Fruit fly (Drosophila melanogaster): Measurements from ENCODE around the gene CG15036.

dm6 chrX:7432393-7432792 is 7.8 kb upstream of the CG15036 start:
- no peak for TF ChIP-seq CG4318 (GFP tag; optimal IDR thresholded peaks at IDR 0.05)
- no peak for TF ChIP-seq OdsH (GFP tag; optimal IDR thresholded peaks at IDR 0.05)
- no peak for TF ChIP-seq Hr38 (GFP tag; optimal IDR thresholded peaks at IDR 0.05)
- TF ChIP-seq CG10669 (GFP tag; optimal IDR thresholded peaks at IDR 0.05): no peak
- no peak for TF ChIP-seq topi (GFP tag; optimal IDR thresholded peaks at IDR 0.05)
- TF ChIP-seq svp (GFP tag): no peak
- TF ChIP-seq CG31627 (GFP tag; optimal IDR thresholded peaks at IDR 0.05): no peak
- no peak for TF ChIP-seq CG6792 (GFP tag; optimal IDR thresholded peaks at IDR 0.05)
- no peak for TF ChIP-seq CG16779 (tag; optimal IDR thresholded peaks at IDR 0.05)
- no peak for TF ChIP-seq CG11294 (GFP tag; IDR thresholded peaks at IDR 0.05)
- TF ChIP-seq Gug (GFP tag; IDR thresholded peaks at IDR 0.05): no peak
- no peak for TF ChIP-seq CG6808 (GFP tag; optimal IDR thresholded peaks at IDR 0.05)

Data from whole organism, prepupa.